Fruit fly (Drosophila melanogaster) whole organism: ENCODE results near the gene dikar.

Experiments used
- CG8478 ChIP-seq: fragments of >200 bp; optimal IDR thresholded peaks from 2 replicates; lab custom pipeline; 2018; ENCODE audit warnings: inconsistent platforms
- Dll ChIP-seq: fragments of >200 bp; optimal IDR thresholded peaks from 2 replicates; lab custom pipeline; 2017
- pan ChIP-seq: fragments of >200 bp; optimal IDR thresholded peaks from 2 replicates; lab custom pipeline; 2017
- usp ChIP-seq: fragments of >200 bp; optimal IDR thresholded peaks from 2 replicates; lab custom pipeline; 2017; ENCODE audit warnings: missing biosample characterization, missing genetic modification characterization, mixed read lengths

dm6 chr3L:6778804-6779289 is 35.9 kb upstream of the dikar start:
- TF ChIP-seq Dll: no peak
- TF ChIP-seq usp (GFP tag; lab: Kevin White, UChicago): no peak
- no peak for TF ChIP-seq pan
- no peak for TF ChIP-seq CG8478
